Fruit fly (Drosophila melanogaster) whole organism, embryonic: ENCODE measurements around the gene cnir.

Source experiments
- Ada2b ChIP-seq: fragments of 200-800 bp; sonication (Bioruptor generic); IDR thresholded peaks from 2 replicates; pipeline ENCODE4 v1.3.6; 2022; ENCODE audit warnings: missing biosample characterization, missing genetic modification characterization
- Adf1 ChIP-seq: fragments of 200-800 bp; sonication (Bioruptor generic); IDR thresholded peaks from 2 replicates; pipeline ENCODE4 v1.3.6; 2022; ENCODE audit warnings: missing biosample characterization, missing genetic modification characterization
- BEAF-32 ChIP-seq: fragments of 200-800 bp; sonication (Bioruptor generic); optimal IDR thresholded peaks from 3 replicates; lab custom pipeline; 2017; ENCODE audit warnings: missing biosample characterization, missing genetic modification characterization, mild to moderate bottlenecking, moderate library complexity, missing genetic modification reagents
- CG12942 ChIP-seq: fragments of 200-800 bp; sonication (Bioruptor generic); optimal IDR thresholded peaks from 3 replicates; lab custom pipeline; 2016; ENCODE audit warnings: missing biosample characterization, missing genetic modification characterization
- CG13775 ChIP-seq: fragments of 200-800 bp; sonication (Bioruptor generic); optimal IDR thresholded peaks from 3 replicates; lab custom pipeline; 2017; ENCODE audit warnings: missing biosample characterization, mild to moderate bottlenecking, missing genetic modification characterization
- CG1602 ChIP-seq: fragments of 200-800 bp; sonication (Bioruptor generic); optimal IDR thresholded peaks from 3 replicates; lab custom pipeline; 2016; ENCODE audit warnings: missing biosample characterization, missing genetic modification characterization
- CG16813 ChIP-seq: fragments of 200-800 bp; sonication (Bioruptor generic); IDR thresholded peaks from 3 replicates; pipeline ENCODE4 v1.3.6; 2022; ENCODE audit warnings: missing biosample characterization, missing genetic modification characterization; ENCODE audit not compliant: partially characterized antibody
- CG17802 ChIP-seq: fragments of 200-800 bp; sonication (Bioruptor generic); optimal IDR thresholded peaks from 2 replicates; lab custom pipeline; 2018; ENCODE audit warnings: missing biosample characterization, mild to moderate bottlenecking, missing genetic modification characterization, moderate library complexity
- CG30020 ChIP-seq: fragments of 200-800 bp; optimal IDR thresholded peaks from 2 replicates; lab custom pipeline; 2019; ENCODE audit warnings: missing biosample characterization, mild to moderate bottlenecking, missing genetic modification characterization, moderate library complexity
- CG33213 ChIP-seq: fragments of 200-800 bp; sonication (Bioruptor generic); optimal IDR thresholded peaks from 3 replicates; lab custom pipeline; 2016; ENCODE audit warnings: missing biosample characterization, missing genetic modification characterization
- CG3407 ChIP-seq: fragments of 200-800 bp; sonication (Bioruptor generic); optimal IDR thresholded peaks from 2 replicates; lab custom pipeline; 2018; ENCODE audit warnings: missing biosample characterization, mild to moderate bottlenecking, missing genetic modification characterization
- CG42726 ChIP-seq: fragments of 200-800 bp; sonication (Bioruptor generic); IDR thresholded peaks from 2 replicates; pipeline ENCODE4 v1.3.6; 2022; ENCODE audit warnings: missing biosample characterization, missing genetic modification characterization; ENCODE audit not compliant: partially characterized antibody
- CG4328 ChIP-seq: fragments of 200-800 bp; sonication (Bioruptor generic); optimal IDR thresholded peaks from 3 replicates; lab custom pipeline; 2017; ENCODE audit warnings: missing biosample characterization, missing genetic modification reagents, missing genetic modification characterization
- CG4360 ChIP-seq: fragments of 200-800 bp; sonication (Bioruptor generic); IDR thresholded peaks from 2 replicates; pipeline ENCODE4 v1.3.6; 2022; ENCODE audit warnings: missing biosample characterization, missing genetic modification characterization
- CG4424 ChIP-seq: fragments of 200-800 bp; sonication (Bioruptor generic); optimal IDR thresholded peaks from 3 replicates; lab custom pipeline; 2016; ENCODE audit warnings: missing biosample characterization, missing genetic modification characterization
- CG5953 ChIP-seq: fragments of 200-800 bp; sonication (Bioruptor generic); IDR thresholded peaks from 2 replicates; pipeline ENCODE4 v1.3.6; 2022; ENCODE audit warnings: missing biosample characterization, missing genetic modification characterization
- CG6765 ChIP-seq: fragments of 200-800 bp; sonication (Bioruptor generic); optimal IDR thresholded peaks from 3 replicates; lab custom pipeline; 2017; ENCODE audit warnings: missing biosample characterization, mild to moderate bottlenecking, missing genetic modification characterization
- CG6854 ChIP-seq: fragments of 200-800 bp; sonication (Bioruptor generic); optimal IDR thresholded peaks from 3 replicates; lab custom pipeline; 2017; ENCODE audit warnings: missing biosample characterization, mild to moderate bottlenecking, missing genetic modification characterization
- CG8478 ChIP-seq: fragments of >200 bp; optimal IDR thresholded peaks from 2 replicates; lab custom pipeline; 2018
- CG9609 ChIP-seq: fragments of 200-800 bp; sonication (Bioruptor generic); optimal IDR thresholded peaks from 3 replicates; lab custom pipeline; 2016; ENCODE audit warnings: missing biosample characterization, missing genetic modification characterization
- CG9727 ChIP-seq: fragments of 200-800 bp; sonication (Bioruptor generic); optimal IDR thresholded peaks from 3 replicates; lab custom pipeline; 2017; ENCODE audit warnings: missing biosample characterization, mild to moderate bottlenecking, missing genetic modification characterization
- CTCF ChIP-seq: fragments of 200-800 bp; sonication (Bioruptor generic); optimal IDR thresholded peaks from 2 replicates; lab custom pipeline; 2017; ENCODE audit warnings: missing biosample characterization, mild to moderate bottlenecking, missing genetic modification characterization, moderate library complexity
- CkIIα-i1 ChIP-seq: fragments of 200-800 bp; sonication (Bioruptor generic); IDR thresholded peaks from 2 replicates; pipeline ENCODE4 v1.3.6; 2022; ENCODE audit warnings: missing biosample characterization, missing genetic modification characterization
- Eip74EF ChIP-seq, 2 experiments: fragments of 200-800 bp in 1 of 2; fragments of >200 bp in 1 of 2; sonication (Bioruptor generic) in 1 of 2; optimal IDR thresholded peaks; 2 replicates each; lab custom pipeline; 2017 to 2019; ENCODE audit warnings: missing biosample characterization in 2 of 2, missing genetic modification characterization in 2 of 2, mild to moderate bottlenecking in 1 of 2, moderate library complexity in 1 of 2
- GATAe ChIP-seq: fragments of 200-800 bp; sonication (Bioruptor generic); conservative IDR thresholded peaks from 2 replicates; pipeline ENCODE4 v1.3.6; 2022; ENCODE audit warnings: missing biosample characterization, missing genetic modification characterization
- Max ChIP-seq: fragments of 200-800 bp; sonication (Bioruptor generic); optimal IDR thresholded peaks from 2 replicates; lab custom pipeline; 2016; ENCODE audit warnings: missing biosample characterization, mild to moderate bottlenecking, missing genetic modification characterization
- Med ChIP-seq: fragments of 200-800 bp; sonication (Bioruptor generic); peaks from one replicate; lab custom pipeline; 2016; ENCODE audit warnings: missing biosample characterization, missing genetic modification characterization, mild to moderate bottlenecking, inconsistent platforms, moderate library complexity
- Optix ChIP-seq: fragments of 200-800 bp; sonication (Bioruptor generic); IDR thresholded peaks from 3 replicates; pipeline ENCODE4 v1.3.6; 2022; ENCODE audit warnings: missing biosample characterization, missing genetic modification characterization
- Sin3A ChIP-seq: fragments of >200 bp; optimal IDR thresholded peaks from 2 replicates; lab custom pipeline; 2018
- Sry-β ChIP-seq: fragments of 200-800 bp; sonication (Bioruptor generic); optimal IDR thresholded peaks from 2 replicates; lab custom pipeline; 2018; ENCODE audit warnings: missing biosample characterization, mild to moderate bottlenecking, missing genetic modification characterization, moderate library complexity
- ash1 ChIP-seq: fragments of 200-800 bp; sonication (Bioruptor generic); optimal IDR thresholded peaks from 2 replicates; lab custom pipeline; 2018; ENCODE audit warnings: missing biosample characterization, mild to moderate bottlenecking, missing genetic modification characterization
- ato ChIP-seq: fragments of 200-800 bp; sonication (Bioruptor generic); IDR thresholded peaks from 2 replicates; pipeline ENCODE4 v1.3.6; 2022; ENCODE audit warnings: missing biosample characterization, missing genetic modification characterization; ENCODE audit not compliant: partially characterized antibody
- bcd ChIP-seq: fragments of 200-800 bp; sonication (Bioruptor generic); optimal IDR thresholded peaks from 2 replicates; lab custom pipeline; 2017; ENCODE audit warnings: missing biosample characterization, mild to moderate bottlenecking, missing genetic modification characterization
- chn ChIP-seq: fragments of 200-800 bp; sonication (Bioruptor generic); optimal IDR thresholded peaks from 2 replicates; lab custom pipeline; 2016; ENCODE audit warnings: missing biosample characterization, missing genetic modification characterization
- crc ChIP-seq: fragments of 200-800 bp; sonication (Bioruptor generic); optimal IDR thresholded peaks from 2 replicates; lab custom pipeline; 2016; ENCODE audit warnings: missing biosample characterization, missing genetic modification characterization
- crol ChIP-seq: fragments of 200-800 bp; sonication (Bioruptor generic); IDR thresholded peaks from 2 replicates; pipeline ENCODE4 v1.3.6; 2022; ENCODE audit warnings: missing biosample characterization, missing genetic modification characterization
- dati ChIP-seq: fragments of 200-800 bp; sonication (Bioruptor generic); IDR thresholded peaks from 2 replicates; pipeline ENCODE4 v1.3.6; 2022; ENCODE audit warnings: missing biosample characterization, missing genetic modification characterization
- dmrt99B ChIP-seq: fragments of 200-800 bp; sonication (Bioruptor generic); optimal IDR thresholded peaks from 2 replicates; lab custom pipeline; 2018; ENCODE audit warnings: missing biosample characterization, mild to moderate bottlenecking, missing genetic modification characterization, moderate library complexity
- ems ChIP-seq: fragments of 200-800 bp; sonication (Bioruptor generic); optimal IDR thresholded peaks from 3 replicates; lab custom pipeline; 2016; ENCODE audit warnings: missing biosample characterization, missing genetic modification characterization
- gro ChIP-seq: fragments of 200-800 bp; sonication (Bioruptor generic); optimal IDR thresholded peaks from 2 replicates; lab custom pipeline; 2016; ENCODE audit warnings: missing biosample characterization, missing genetic modification characterization
- kay ChIP-seq: fragments of 200-800 bp; sonication (Bioruptor generic); optimal IDR thresholded peaks from 2 replicates; lab custom pipeline; 2016; ENCODE audit warnings: missing biosample characterization, missing genetic modification characterization
- mirr ChIP-seq: fragments of 200-800 bp; sonication (Bioruptor generic); optimal IDR thresholded peaks from 3 replicates; lab custom pipeline; 2018; ENCODE audit warnings: missing biosample characterization, mild to moderate bottlenecking, missing genetic modification characterization
- nmo ChIP-seq: fragments of 200-800 bp; sonication (Bioruptor generic); optimal IDR thresholded peaks from 2 replicates; lab custom pipeline; 2018; ENCODE audit warnings: missing biosample characterization, mild to moderate bottlenecking, missing genetic modification characterization, moderate library complexity
- slbo ChIP-seq: fragments of 200-800 bp; sonication (Bioruptor generic); IDR thresholded peaks from 2 replicates; pipeline ENCODE4 v1.3.6; 2022; ENCODE audit warnings: missing biosample characterization, missing genetic modification characterization
- tin ChIP-seq: fragments of 200-800 bp; sonication (Bioruptor generic); optimal IDR thresholded peaks from 3 replicates; lab custom pipeline; 2016; ENCODE audit warnings: missing biosample characterization, missing genetic modification characterization
- tio ChIP-seq: fragments of 200-800 bp; sonication (Bioruptor generic); optimal IDR thresholded peaks from 2 replicates; lab custom pipeline; 2017; ENCODE audit warnings: missing biosample characterization, missing genetic modification characterization, inconsistent platforms
- tll ChIP-seq, 2 experiments: fragments of 200-800 bp in 1 of 2; fragments of >200 bp in 1 of 2; sonication (Bioruptor generic) in 1 of 2; optimal IDR thresholded peaks; 2 replicates each; lab custom pipeline; 2017 to 2019; ENCODE audit warnings: missing biosample characterization in 2 of 2, missing genetic modification characterization in 2 of 2, mild to moderate bottlenecking in 1 of 2, moderate library complexity in 1 of 2
- trh ChIP-seq: fragments of 200-800 bp; sonication (Bioruptor generic); optimal IDR thresholded peaks from 2 replicates; lab custom pipeline; 2016; ENCODE audit warnings: missing biosample characterization, missing genetic modification characterization
- usp ChIP-seq: fragments of >200 bp; optimal IDR thresholded peaks from 2 replicates; lab custom pipeline; 2017; ENCODE audit warnings: missing biosample characterization, missing genetic modification characterization
- zen ChIP-seq: fragments of 200-800 bp; sonication (Bioruptor generic); optimal IDR thresholded peaks from 3 replicates; lab custom pipeline; 2018; ENCODE audit warnings: missing biosample characterization, mild to moderate bottlenecking, missing genetic modification characterization, moderate library complexity
- zfh1 ChIP-seq: fragments of 200-800 bp; sonication (Bioruptor generic); IDR thresholded peaks from 3 replicates; pipeline ENCODE4 v1.3.6; 2022; ENCODE audit warnings: missing biosample characterization, missing genetic modification characterization

cnir gene

dm6 chr2L:3086290-3086876 is 46.8 kb upstream of the cnir start (continued):
- TF ChIP-seq Eip74EF (GFP tag; optimal IDR thresholded peaks at IDR 0.05; lab: Kevin White, UChicago) (peak in 1 of 2 experiments; percentile 60), crc (GFP tag; lab: Kevin White, UChicago) (peak; percentile 6), chn (GFP tag; lab: Kevin White, UChicago) (peak; percentile 37), bcd (GFP tag; lab: Kevin White, UChicago) (peak; percentile 72), ash1 (no peak), CG5953 (GFP tag; lab: Robert Waterston, UW) (no peak), tio (GFP tag; lab: Kevin White, UChicago) (peak; percentile 57), CG1602 (GFP tag; lab: Kevin White, UChicago) (peak; percentile 10), CG17802 (tag; lab: Kevin White, UChicago) (no peak), CG3407 (GFP tag; lab: Kevin White, UChicago) (peak; percentile 41), tin (GFP tag; lab: Kevin White, UChicago) (peak; percentile 44), tll (GFP tag; optimal IDR thresholded peaks at IDR 0.05; lab: Kevin White, UChicago) (no peak), zfh1 (0 out of 3 replicates have a peak, but pooled peaks have one; percentile 44), GATAe (peak; percentile 35; the same call in 1 of the 2 replicates), CG30020 (tag; lab: Kevin White, UChicago) (no peak), CG13775 (GFP tag; lab: Kevin White, UChicago) (peak; percentile 51), Adf1 (GFP tag; lab: Robert Waterston, UW) (peak; percentile 42), usp (no peak), Max (peak; percentile 47), CG9609 (GFP tag; lab: Kevin White, UChicago) (peak; percentile 6), mirr (no peak), CG4328 (no peak), Sin3A (lab: Kevin White, UChicago) (no peak), CG6854 (GFP tag; lab: Kevin White, UChicago) (peak; percentile 67), gro (GFP tag; lab: Kevin White, UChicago) (peak; percentile 66), CG9727 (GFP tag; lab: Kevin White, UChicago) (peak; percentile 69), CTCF (GFP tag; lab: Kevin White, UChicago) (no peak), Med (peak; percentile 93), CG6765 (GFP tag; lab: Kevin White, UChicago) (peak; percentile 65), crol (GFP tag; lab: Robert Waterston, UW) (no peak), kay (GFP tag; lab: Kevin White, UChicago) (peak; percentile 51), ato (GFP tag; lab: Robert Waterston, UW) (no peak), CG4424 (peak; percentile 56), CG16813 (no peak), zen (tag; lab: Kevin White, UChicago) (peak; percentile 13), CG12942 (peak; percentile 49), dmrt99B (tag; lab: Kevin White, UChicago) (peak; percentile 82), CG4360 (GFP tag; lab: Robert Waterston, UW) (no peak), BEAF-32 (no peak), CG42726 (no peak), Ada2b (GFP tag; lab: Robert Waterston, UW) (peak; percentile 59), CG33213 (GFP tag; lab: Kevin White, UChicago) (peak; percentile 11), trh (GFP tag; lab: Kevin White, UChicago) (no peak), nmo (GFP tag; lab: Kevin White, UChicago) (peak; percentile 69), dati (GFP tag; lab: Robert Waterston, UW) (no peak), Optix (no peak), CG8478 (lab: Kevin White, UChicago) (no peak), CkIIα-i1 (GFP tag; lab: Robert Waterston, UW) (no peak), Sry-β (GFP tag; lab: Kevin White, UChicago) (no peak), ems (GFP tag; lab: Kevin White, UChicago) (no peak), slbo (peak; percentile 85)
